Worm (Caenorhabditis elegans): ENCODE data around the gene Y81G3A.2.
"Not testable (repeated sequence)": the region's sequence is repeated elsewhere in the genome, so short reads cannot be mapped to it uniquely, and the experiment has no call there.

The Y81G3A.2 gene

DNA sequence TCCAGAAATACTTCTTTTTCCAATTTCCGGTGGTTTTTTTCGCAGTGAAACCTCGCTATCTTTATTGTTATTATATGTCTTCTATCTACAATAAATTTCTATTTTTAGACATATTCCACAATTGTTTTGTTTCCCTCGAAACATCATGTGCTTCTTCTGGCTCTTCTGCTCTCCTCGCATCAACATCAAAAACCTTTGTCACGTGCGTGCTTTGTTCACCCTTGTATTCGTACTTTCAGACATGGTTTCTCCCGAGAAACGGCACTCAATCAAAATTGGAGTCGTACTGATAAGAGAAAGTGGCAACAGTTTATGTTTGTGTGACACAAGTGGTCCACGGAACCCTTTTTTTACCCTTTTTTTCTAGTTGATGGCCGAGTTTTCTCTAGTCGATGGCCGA is 3.0 kb upstream of the Y81G3A.2 start (continued):
- TF ChIP-seq nhr-47 (tag; optimal IDR thresholded peaks at IDR 0.05) (no peak), lin-14 (GFP tag; optimal IDR thresholded peaks at IDR 0.05) (peak; percentile 22), efl-1 (optimal IDR thresholded peaks at IDR 0.05) (no peak), efl-1 (GFP tag; optimal IDR thresholded peaks at IDR 0.05 in 1 of 2) (peak in 1 of 2 experiments; percentile 52), vab-15 (tag; optimal IDR thresholded peaks at IDR 0.05) (no peak), nhr-12 (tag; optimal IDR thresholded peaks at IDR 0.05) (no peak), snpc-4 (tag; optimal IDR thresholded peaks at IDR 0.05) (no peak), hlh-4 (tag; optimal IDR thresholded peaks at IDR 0.05) (no peak), pag-3 (tag; optimal IDR thresholded peaks at IDR 0.05; ENCODE audit: borderline replicate concordance, insufficient read depth) (no peak), tbx-2 (tag; optimal IDR thresholded peaks at IDR 0.05) (no peak), mep-1 (tag; optimal IDR thresholded peaks at IDR 0.05) (no peak), irx-1 (tag; optimal IDR thresholded peaks at IDR 0.05) (no peak), lin-39 (tag; optimal IDR thresholded peaks at IDR 0.05) (no peak), ces-1 (GFP tag; optimal IDR thresholded peaks at IDR 0.05) (no peak), lin-35 (GFP tag; optimal IDR thresholded peaks at IDR 0.05) (peak in 1 of 2 experiments; percentile 58), elt-2 (tag; optimal IDR thresholded peaks at IDR 0.05) (peak; percentile 98), ztf-11 (tag; optimal IDR thresholded peaks at IDR 0.05) (no peak), hpl-2 (GFP tag; optimal IDR thresholded peaks at IDR 0.05) (no peak)

DNA sequence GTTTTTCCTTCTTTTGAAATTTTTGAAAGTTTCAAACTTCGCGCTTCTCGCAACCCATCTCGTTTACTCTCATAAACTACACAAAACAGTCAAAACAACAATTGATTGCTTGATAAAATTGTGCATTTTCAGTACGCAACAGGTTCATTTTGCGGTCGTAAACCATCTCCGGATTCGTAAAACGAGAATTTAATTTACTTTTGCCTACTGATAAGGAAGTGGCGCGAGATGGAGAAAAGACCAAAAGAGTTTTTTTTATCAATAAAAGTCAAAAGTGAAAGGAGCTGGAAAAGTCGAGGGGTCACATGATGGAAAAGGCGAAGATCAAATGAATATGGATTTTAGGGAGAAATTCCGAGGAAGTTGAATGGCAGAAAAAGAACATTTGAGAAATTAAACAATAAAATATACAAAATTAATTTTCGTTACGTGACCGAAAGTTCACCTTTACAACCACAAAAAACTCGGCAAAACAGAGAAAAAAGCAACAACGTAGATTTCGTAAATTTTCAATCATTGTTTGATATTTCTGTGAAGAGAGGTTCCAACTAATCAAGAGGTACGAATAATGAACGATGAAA is 1.8 kb upstream of the Y81G3A.2 start, which contains the start of gene F42G4.6:
Gene F42G4.6 (plus strand): TSS at position 531 of the 581 bp plus-strand sequence.
- TF ChIP-seq nhr-90 (tag; optimal IDR thresholded peaks at IDR 0.05; ENCODE audit: poor library complexity) (peak; percentile 6), elt-2 (tag; optimal IDR thresholded peaks at IDR 0.05) (peak; percentile 87), swsn-7 (tag; optimal IDR thresholded peaks at IDR 0.05) (no peak), blmp-1 (tag; optimal IDR thresholded peaks at IDR 0.05) (peak; percentile 3), mdl-1 (tag; optimal IDR thresholded peaks at IDR 0.05) (peak in 1 of 2 experiments; percentile 19), nhr-20 (tag; optimal IDR thresholded peaks at IDR 0.05) (peak; percentile 34), zip-4 (GFP tag; optimal IDR thresholded peaks at IDR 0.05) (no peak), lin-35 (GFP tag; optimal IDR thresholded peaks at IDR 0.05) (peak in 1 of 2 experiments; percentile 19), hlh-17 (GFP tag; optimal IDR thresholded peaks at IDR 0.05; ENCODE audit: borderline replicate concordance) (no peak)

ce11 chrII:13082403-13082802 is 1.7 kb downstream of the Y81G3A.2 start, which contains the start of gene Y81G3A.6:
Gene Y81G3A.6, minus strand, starts transcription at chrII:13082503.
- not testable (repeated sequence) for TF ChIP-seq tbx-2, sox-4, nhr-11 (tag; optimal IDR thresholded peaks at IDR 0.05)

DNA sequence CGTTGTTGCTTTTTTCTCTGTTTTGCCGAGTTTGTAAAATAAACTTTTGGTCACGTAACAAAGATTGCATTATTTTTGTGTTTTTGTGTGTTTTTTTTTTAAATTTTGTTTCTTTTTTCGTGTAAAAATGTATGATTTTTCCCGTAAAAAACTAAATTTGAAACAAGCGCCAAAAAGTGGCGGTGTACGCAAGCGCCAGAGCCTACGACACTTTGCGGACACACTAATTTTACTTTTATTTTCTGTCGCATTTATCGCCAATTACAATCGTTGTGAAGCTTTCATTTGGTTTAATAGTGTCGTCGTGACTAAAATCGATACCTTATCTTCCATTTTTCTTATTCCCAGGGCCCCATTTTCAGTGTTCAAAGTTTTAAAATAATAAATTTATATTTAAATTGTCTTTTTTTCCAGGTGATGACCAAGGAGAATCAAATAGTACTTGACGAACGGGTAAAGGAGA is 3.1 kb downstream of the Y81G3A.2 start, which contains the start of the genes Y81G3A.1 and gcn-2:
Gene Y81G3A.1 (minus strand): TSS at position 175 of the 463 bp plus-strand sequence.
Gene gcn-2 (plus strand): TSS at position 413 of the 463 bp plus-strand sequence.
- TF ChIP-seq snpc-4 (tag; optimal IDR thresholded peaks at IDR 0.05) (peak; percentile 71), snu-23 (GFP tag; optimal IDR thresholded peaks at IDR 0.05) (peak; percentile 66), aha-1 (tag; optimal IDR thresholded peaks at IDR 0.05) (no peak), mab-9 (GFP tag; IDR thresholded peaks at IDR 0.05) (peak; percentile 26; the same call in 1 of the 2 replicates), rnt-1 (tag; optimal IDR thresholded peaks at IDR 0.05) (peak; percentile 74), lsy-2 (tag; optimal IDR thresholded peaks at IDR 0.05) (peak; percentile 64 to 76), lin-35 (GFP tag; optimal IDR thresholded peaks at IDR 0.05) (peak; percentile 97 to 98), fkh-8 (tag; optimal IDR thresholded peaks at IDR 0.05) (peak; percentile 16), xbp-1 (tag; optimal IDR thresholded peaks at IDR 0.05) (peak; percentile 60), nhr-90 (tag; optimal IDR thresholded peaks at IDR 0.05; ENCODE audit: poor library complexity) (peak; percentile 56), grh-1 (GFP tag; IDR thresholded peaks at IDR 0.05) (no peak), ztf-11 (tag; optimal IDR thresholded peaks at IDR 0.05) (peak in 1 of 2 experiments; percentile 5), sptf-1 (tag; optimal IDR thresholded peaks at IDR 0.05) (no peak), dsc-1 (tag; optimal IDR thresholded peaks at IDR 0.05) (peak; percentile 65), unc-130 (tag; optimal IDR thresholded peaks at IDR 0.05) (peak; percentile 43), ceh-88 (GFP tag; IDR thresholded peaks at IDR 0.05) (no peak), C04F5.9 (tag; optimal IDR thresholded peaks at IDR 0.05) (peak; percentile 22), sup-37 (GFP tag; optimal IDR thresholded peaks at IDR 0.05) (no peak), efl-3 (GFP tag; optimal IDR thresholded peaks at IDR 0.05) (no peak), lin-39 (tag; optimal IDR thresholded peaks at IDR 0.05) (peak; percentile 9), nhr-71 (tag; optimal IDR thresholded peaks at IDR 0.05) (peak; percentile 71), C16A3.4 (tag; optimal IDR thresholded peaks at IDR 0.05) (peak; percentile 47), dpl-1 (GFP tag; optimal IDR thresholded peaks at IDR 0.05) (peak; percentile 95 to 97 (median 97)), nhr-19 (GFP tag; conservative IDR thresholded peaks at IDR 0.05) (peak; percentile 69)
